ENCODE assay signal across 4 worm cellular contexts in the genomic region with DNA sequence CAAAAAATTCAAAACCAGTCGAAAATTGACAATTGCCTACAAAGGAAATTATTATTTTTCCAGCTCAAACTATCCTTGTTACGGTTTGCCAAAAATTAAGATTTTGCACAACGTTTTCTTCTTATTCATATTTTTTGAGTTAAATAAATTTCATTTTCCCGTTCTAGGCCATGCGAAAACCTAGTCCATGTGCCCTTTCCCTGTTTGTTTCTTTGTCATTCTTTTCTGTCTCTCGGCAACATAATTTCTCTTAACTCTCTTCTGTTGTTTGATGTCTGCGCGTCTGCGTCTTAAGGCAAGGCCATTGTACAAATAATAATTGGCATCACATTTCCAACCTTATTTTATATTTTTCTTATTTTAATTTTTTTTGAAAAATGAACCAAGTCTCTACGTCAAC.
TF ChIP-seq lines count a peak whose summit lies in the region.

TSS of gene nhr-228 (plus strand) at position 261 of the 400 bp plus-strand sequence.

TF ChIP-seq in whole organism, L1 larva, 84 proteins besides CTCF, POLR2A, EP300 and RAD21 (continued from another document and continues in another):
- TF ChIP-seq ztf-4 (tag; optimal IDR thresholded peaks at IDR 0.05; lab: Kevin White, UChicago) (no peak), nhr-77 (tag; optimal IDR thresholded peaks at IDR 0.05; lab: Kevin White, UChicago) (no peak), ceh-8 (GFP tag; optimal IDR thresholded peaks at IDR 0.05; lab: Kevin White, UChicago) (no peak), fkh-8 (tag; optimal IDR thresholded peaks at IDR 0.05; lab: Kevin White, UChicago) (peak; percentile 35), lin-15B (tag; optimal IDR thresholded peaks at IDR 0.05; lab: Kevin White, UChicago) (no peak), lin-35 (GFP tag; optimal IDR thresholded peaks at IDR 0.05; lab: Kevin White, UChicago) (peak; percentile 38 to 56), C16A3.4 (tag; optimal IDR thresholded peaks at IDR 0.05; lab: Kevin White, UChicago) (peak; percentile 45), nhr-20 (tag; optimal IDR thresholded peaks at IDR 0.05; lab: Kevin White, UChicago) (peak; percentile 67), tlp-1 (tag; optimal IDR thresholded peaks at IDR 0.05; lab: Kevin White, UChicago) (no peak), ama-1 (optimal IDR thresholded peaks at IDR 0.05; lab: Kevin White, UChicago) (no peak), zip-4 (GFP tag; optimal IDR thresholded peaks at IDR 0.05; lab: Kevin White, UChicago) (no peak), swsn-7 (tag; optimal IDR thresholded peaks at IDR 0.05; lab: Kevin White, UChicago) (peak; percentile 23), dpl-1 (GFP tag; optimal IDR thresholded peaks at IDR 0.05; lab: Kevin White, UChicago) (peak in 2 of 3 experiments; percentile 9 to 56), efl-1 (optimal IDR thresholded peaks at IDR 0.05; lab: Kevin White, UChicago) (peak; percentile 60 to 63), efl-1 (GFP tag; optimal IDR thresholded peaks at IDR 0.05 in 1 of 2; lab: Kevin White, UChicago) (peak; percentile 20 to 88), nhr-47 (tag; optimal IDR thresholded peaks at IDR 0.05; lab: Kevin White, UChicago) (peak; percentile 43), fkh-10 (GFP tag; optimal IDR thresholded peaks at IDR 0.05; lab: Kevin White, UChicago) (no peak), snu-23 (GFP tag; optimal IDR thresholded peaks at IDR 0.05; lab: Kevin White, UChicago) (peak; percentile 62), unc-98 (GFP tag; IDR thresholded peaks at IDR 0.05; lab: Robert Waterston, UW) (no peak), mab-9 (GFP tag; IDR thresholded peaks at IDR 0.05; lab: Robert Waterston, UW) (no peak), nhr-85 (tag; lab: Kevin White, UChicago) (no peak), hlh-17 (GFP tag; optimal IDR thresholded peaks at IDR 0.05; lab: Kevin White, UChicago; ENCODE audit: borderline replicate concordance) (no peak), nhr-76 (tag; optimal IDR thresholded peaks at IDR 0.05; lab: Kevin White, UChicago) (no peak), isw-1 (GFP tag; IDR thresholded peaks at IDR 0.05; lab: Robert Waterston, UW) (no peak), pqm-1 (tag; optimal IDR thresholded peaks at IDR 0.05; lab: Kevin White, UChicago) (no peak), sup-37 (GFP tag; optimal IDR thresholded peaks at IDR 0.05; lab: Kevin White, UChicago) (no peak), nhr-84 (tag; optimal IDR thresholded peaks at IDR 0.05; lab: Kevin White, UChicago) (no peak), fos-1 (tag; optimal IDR thresholded peaks at IDR 0.05; lab: Kevin White, UChicago) (no peak), Y116A8C.19 (tag; optimal IDR thresholded peaks at IDR 0.05; lab: Kevin White, UChicago; ENCODE audit: borderline replicate concordance) (no peak), dsc-1 (tag; optimal IDR thresholded peaks at IDR 0.05; lab: Kevin White, UChicago) (no peak), tbx-2 (tag; optimal IDR thresholded peaks at IDR 0.05; lab: Kevin White, UChicago) (peak; percentile 30), nhr-19 (GFP tag; conservative IDR thresholded peaks at IDR 0.05; lab: Robert Waterston, UW) (no peak), egl-13 (tag; optimal IDR thresholded peaks at IDR 0.05; lab: Kevin White, UChicago) (no peak)

TF ChIP-seq in whole organism, L2 larva, 48 proteins besides CTCF, POLR2A, EP300 and RAD21 (continued from another document):
- TF ChIP-seq unc-62 (GFP tag; optimal IDR thresholded peaks at IDR 0.05; lab: Kevin White, UChicago) (no peak), mdl-1 (tag; optimal IDR thresholded peaks at IDR 0.05; lab: Kevin White, UChicago) (no peak), lin-11 (tag; optimal IDR thresholded peaks at IDR 0.05; lab: Kevin White, UChicago) (no peak), nhr-6 (tag; optimal IDR thresholded peaks at IDR 0.05; lab: Kevin White, UChicago) (no peak), aly-2 (tag; optimal IDR thresholded peaks at IDR 0.05; lab: Kevin White, UChicago) (no peak), lsy-2 (tag; optimal IDR thresholded peaks at IDR 0.05; lab: Kevin White, UChicago) (peak in 1 of 2 experiments; percentile 54), nhr-23 (tag; optimal IDR thresholded peaks at IDR 0.05; lab: Kevin White, UChicago) (no peak), mab-5 (tag; optimal IDR thresholded peaks at IDR 0.05; lab: Kevin White, UChicago) (no peak), elt-3 (tag; optimal IDR thresholded peaks at IDR 0.05; lab: Kevin White, UChicago) (no peak), R02D3.7 (tag; optimal IDR thresholded peaks at IDR 0.05; lab: Kevin White, UChicago) (no peak), ztf-4 (tag; optimal IDR thresholded peaks at IDR 0.05; lab: Kevin White, UChicago) (no peak), ztf-11 (tag; optimal IDR thresholded peaks at IDR 0.05; lab: Kevin White, UChicago) (no peak), zag-1 (tag; optimal IDR thresholded peaks at IDR 0.05; lab: Kevin White, UChicago) (no peak), crh-2 (tag; optimal IDR thresholded peaks at IDR 0.05; lab: Kevin White, UChicago) (peak; percentile 17), lin-13 (GFP tag; optimal IDR thresholded peaks at IDR 0.05; lab: Kevin White, UChicago) (no peak), ceh-16 (tag; optimal IDR thresholded peaks at IDR 0.05; lab: Kevin White, UChicago) (no peak), snpc-4 (tag; optimal IDR thresholded peaks at IDR 0.05; lab: Kevin White, UChicago) (no peak), gmeb-1 (tag; optimal IDR thresholded peaks at IDR 0.05; lab: Kevin White, UChicago) (peak; percentile 13), ceh-82 (tag; optimal IDR thresholded peaks at IDR 0.05; lab: Kevin White, UChicago) (no peak)
TF ChIP-seq in whole organism, L2 larva: peak in this region for 12.

TF ChIP-seq in whole organism, L4 larva, 104 proteins besides CTCF, POLR2A, EP300 and RAD21 (continued from another document):
- TF ChIP-seq mes-2 (tag; optimal IDR thresholded peaks at IDR 0.05; lab: Kevin White, UChicago; ENCODE audit: poor library complexity, severe bottlenecking) = peak; percentile 68
TF ChIP-seq in whole organism, L4 larva: peak in this region for 13.

TF ChIP-seq in whole organism, late embryonic, 69 proteins besides CTCF, POLR2A, EP300 and RAD21 (continued from another document):
- TF ChIP-seq ceh-30 (tag; optimal IDR thresholded peaks at IDR 0.05; lab: Kevin White, UChicago) = no peak
- TF ChIP-seq npax-4 (tag; optimal IDR thresholded peaks at IDR 0.05; lab: Kevin White, UChicago) = no peak
- TF ChIP-seq sox-2 (GFP tag; IDR thresholded peaks at IDR 0.05; lab: Robert Waterston, UW) = no peak
- TF ChIP-seq unc-55 (GFP tag; optimal IDR thresholded peaks at IDR 0.05; lab: Kevin White, UChicago) = no peak
- TF ChIP-seq nhr-232 (tag; optimal IDR thresholded peaks at IDR 0.05; lab: Kevin White, UChicago) = no peak
- no peak for TF ChIP-seq lin-11 (tag; optimal IDR thresholded peaks at IDR 0.05; lab: Kevin White, UChicago)
- no peak for TF ChIP-seq ceh-9 (tag; optimal IDR thresholded peaks at IDR 0.05; lab: Kevin White, UChicago)
- no peak for TF ChIP-seq gmeb-2 (tag; optimal IDR thresholded peaks at IDR 0.05; lab: Kevin White, UChicago)
- peak; percentile 4 for TF ChIP-seq ceh-2 (tag; optimal IDR thresholded peaks at IDR 0.05; lab: Kevin White, UChicago)
- no peak for TF ChIP-seq unc-3 (GFP tag; conservative IDR thresholded peaks at IDR 0.05; lab: Robert Waterston, UW)
- no peak for TF ChIP-seq unc-3 (tag; optimal IDR thresholded peaks at IDR 0.05; lab: Kevin White, UChicago)
- TF ChIP-seq ama-1 (optimal IDR thresholded peaks at IDR 0.05; lab: Kevin White, UChicago) = no peak
- TF ChIP-seq hlh-15 (tag; optimal IDR thresholded peaks at IDR 0.05; lab: Kevin White, UChicago) = no peak
- TF ChIP-seq eyg-1 (tag; optimal IDR thresholded peaks at IDR 0.05; lab: Kevin White, UChicago) = no peak
- TF ChIP-seq che-1 (tag; optimal IDR thresholded peaks at IDR 0.05; lab: Kevin White, UChicago) = no peak
- TF ChIP-seq ceh-48 (tag; optimal IDR thresholded peaks at IDR 0.05; lab: Kevin White, UChicago) = no peak
